Fruit fly (Drosophila melanogaster): ENCODE results near the gene CG8036.

Gene CG8036

dm6 chr3R:8694110-8694826, 26.6 kb downstream of the CG8036 start (continued):
- TF ChIP-seq CG12744 (GFP tag; optimal IDR thresholded peaks at IDR 0.05), result no peak
- TF ChIP-seq CG10979 (tag; optimal IDR thresholded peaks at IDR 0.05), result no peak
- TF ChIP-seq sens (GFP tag), result no peak
- TF ChIP-seq abd-A (tag; optimal IDR thresholded peaks at IDR 0.05), result no peak
- TF ChIP-seq CG3847 (GFP tag; IDR thresholded peaks at IDR 0.05), result no peak
- TF ChIP-seq nmo (GFP tag; optimal IDR thresholded peaks at IDR 0.05), result no peak
- TF ChIP-seq maf-S (GFP tag; optimal IDR thresholded peaks at IDR 0.05), result no peak
- no peak for TF ChIP-seq CG12391 (tag; optimal IDR thresholded peaks at IDR 0.05)
- no peak for TF ChIP-seq Atf3 (GFP tag; optimal IDR thresholded peaks at IDR 0.05)
- TF ChIP-seq bigmax (GFP tag; optimal IDR thresholded peaks at IDR 0.05), result no peak
- no peak for TF ChIP-seq Optix (GFP tag; IDR thresholded peaks at IDR 0.05)
- TF ChIP-seq al (GFP tag; IDR thresholded peaks at IDR 0.05), result no peak
- TF ChIP-seq CG34376 (GFP tag; optimal IDR thresholded peaks at IDR 0.05), result peak; percentile 95
- no peak for TF ChIP-seq esg (GFP tag; conservative IDR thresholded peaks at IDR 0.05)
- no peak for TF ChIP-seq CG34422 (GFP tag; IDR thresholded peaks at IDR 0.05)
- TF ChIP-seq Pdp1 (GFP tag; optimal IDR thresholded peaks at IDR 0.05), result no peak
- no peak for TF ChIP-seq Med (GFP tag)
- TF ChIP-seq mirr (GFP tag; optimal IDR thresholded peaks at IDR 0.05), result peak; percentile 54
- no peak for TF ChIP-seq gce (GFP tag; IDR thresholded peaks at IDR 0.05)
- peak; percentile 29 for TF ChIP-seq CG18619 (GFP tag; optimal IDR thresholded peaks at IDR 0.05)
- TF ChIP-seq CG4707 (GFP tag; optimal IDR thresholded peaks at IDR 0.05), result no peak
- TF ChIP-seq ab (GFP tag; optimal IDR thresholded peaks at IDR 0.05), result no peak
- TF ChIP-seq CG2202 (tag; optimal IDR thresholded peaks at IDR 0.05), result no peak
- TF ChIP-seq Dip3 (GFP tag; optimal IDR thresholded peaks at IDR 0.05), result no peak
- no peak for TF ChIP-seq CG1233 (GFP tag; optimal IDR thresholded peaks at IDR 0.05)
- no peak for TF ChIP-seq croc (GFP tag; conservative IDR thresholded peaks at IDR 0.05)
- TF ChIP-seq CG7786 (GFP tag; optimal IDR thresholded peaks at IDR 0.05), result no peak
- TF ChIP-seq Lim3 (GFP tag; IDR thresholded peaks at IDR 0.05), result no peak
- TF ChIP-seq en (GFP tag; optimal IDR thresholded peaks at IDR 0.05), result no peak
- no peak for TF ChIP-seq ken (GFP tag; IDR thresholded peaks at IDR 0.05)
- TF ChIP-seq Sox100B (GFP tag; optimal IDR thresholded peaks at IDR 0.05), result no peak
- TF ChIP-seq CG1832 (GFP tag; optimal IDR thresholded peaks at IDR 0.05), result no peak
- TF ChIP-seq Hr3 (GFP tag; optimal IDR thresholded peaks at IDR 0.05), result no peak
- no peak for TF ChIP-seq usp (GFP tag; optimal IDR thresholded peaks at IDR 0.05)
- no peak for TF ChIP-seq fru (optimal IDR thresholded peaks at IDR 0.05)
- TF ChIP-seq Spps (tag; optimal IDR thresholded peaks at IDR 0.05), result no peak
- no peak for TF ChIP-seq Hsf (GFP tag; optimal IDR thresholded peaks at IDR 0.05)
- no peak for TF ChIP-seq PHDP (tag; optimal IDR thresholded peaks at IDR 0.05)
- TF ChIP-seq dimm (GFP tag; IDR thresholded peaks at IDR 0.05), result no peak
- TF ChIP-seq yki (optimal IDR thresholded peaks at IDR 0.05), result no peak
- TF ChIP-seq CG10431 (GFP tag; optimal IDR thresholded peaks at IDR 0.05), result no peak
- TF ChIP-seq CG15514 (GFP tag; optimal IDR thresholded peaks at IDR 0.05), result peak; percentile 70
- no peak for TF ChIP-seq Side (GFP tag; optimal IDR thresholded peaks at IDR 0.05)
- TF ChIP-seq CG2875 (GFP tag; optimal IDR thresholded peaks at IDR 0.05), result no peak
- no peak for TF ChIP-seq ato (GFP tag; IDR thresholded peaks at IDR 0.05; ENCODE audit: partially characterized antibody)
- no peak for TF ChIP-seq CG42726 (GFP tag; IDR thresholded peaks at IDR 0.05; ENCODE audit: partially characterized antibody)
- no peak for TF ChIP-seq CG7372 (GFP tag; IDR thresholded peaks at IDR 0.05)
- TF ChIP-seq gcm2 (GFP tag; optimal IDR thresholded peaks at IDR 0.05), result no peak
- no peak for TF ChIP-seq psq (GFP tag; optimal IDR thresholded peaks at IDR 0.05)
- no peak for TF ChIP-seq ham (GFP tag; IDR thresholded peaks at IDR 0.05)
- TF ChIP-seq CG12299 (tag; optimal IDR thresholded peaks at IDR 0.05), result peak; percentile 2
- no peak for TF ChIP-seq Myb (GFP tag; optimal IDR thresholded peaks at IDR 0.05)

All from whole organism, embryonic.